Fruit fly (Drosophila melanogaster) whole organism, prepupa: ENCODE measurements around the gene tsh.

ENCODE experiments used
- Blimp-1 ChIP-seq: fragments of 200-800 bp; sonication (Bioruptor generic); optimal IDR thresholded peaks from 3 replicates; lab custom pipeline; 2017; ENCODE audit warnings: missing biosample characterization, missing genetic modification characterization, mild to moderate bottlenecking, moderate library complexity, missing genetic modification reagents
- CG10669 ChIP-seq: fragments of 200-800 bp; sonication (Bioruptor generic); optimal IDR thresholded peaks from 3 replicates; lab custom pipeline; 2018; ENCODE audit warnings: missing biosample characterization, mild to moderate bottlenecking, missing genetic modification characterization, moderate library complexity
- CG11294 ChIP-seq: fragments of 200-800 bp; sonication (Bioruptor generic); IDR thresholded peaks from 2 replicates; pipeline ENCODE4 v1.3.6; 2022; ENCODE audit warnings: missing biosample characterization, missing genetic modification characterization
- CG11762 ChIP-seq: fragments of 200-800 bp; sonication (Bioruptor generic); optimal IDR thresholded peaks from 3 replicates; lab custom pipeline; 2016; ENCODE audit warnings: missing biosample characterization, missing genetic modification characterization; ENCODE audit not compliant: insufficient read depth
- CG11902 ChIP-seq: fragments of 200-800 bp; sonication (Bioruptor generic); optimal IDR thresholded peaks from 3 replicates; lab custom pipeline; 2016; ENCODE audit warnings: missing biosample characterization, missing genetic modification characterization
- CG15336 ChIP-seq: fragments of 200-800 bp; sonication (Bioruptor generic); IDR thresholded peaks from 2 replicates; pipeline ENCODE4 v1.3.6; 2022; ENCODE audit warnings: missing biosample characterization, missing genetic modification characterization
- CG3032 ChIP-seq: fragments of 200-800 bp; optimal IDR thresholded peaks from 2 replicates; lab custom pipeline; 2019; ENCODE audit warnings: missing biosample characterization, mild to moderate bottlenecking, missing genetic modification characterization, moderate library complexity
- CG3919 ChIP-seq: fragments of 200-800 bp; sonication (Bioruptor generic); optimal IDR thresholded peaks from 3 replicates; lab custom pipeline; 2016; ENCODE audit warnings: missing biosample characterization, missing genetic modification characterization
- CG6163 ChIP-seq: fragments of 200-800 bp; sonication (Bioruptor generic); IDR thresholded peaks from 3 replicates; pipeline ENCODE4 v1.3.6; 2022; ENCODE audit warnings: missing biosample characterization, missing genetic modification characterization
- CG6808 ChIP-seq: fragments of 200-800 bp; sonication (Bioruptor generic); optimal IDR thresholded peaks from 3 replicates; lab custom pipeline; 2017; ENCODE audit warnings: missing biosample characterization, missing genetic modification characterization, mild to moderate bottlenecking, moderate library complexity, missing genetic modification reagents
- CG6854 ChIP-seq: fragments of 200-800 bp; sonication (Bioruptor generic); optimal IDR thresholded peaks from 2 replicates; lab custom pipeline; 2017; ENCODE audit warnings: missing biosample characterization, mild to moderate bottlenecking, missing genetic modification characterization
- CG7368 ChIP-seq: fragments of 200-800 bp; sonication (Bioruptor generic); optimal IDR thresholded peaks from 3 replicates; lab custom pipeline; 2016; ENCODE audit warnings: missing biosample characterization, missing genetic modification characterization
- CG8119 ChIP-seq: fragments of 200-800 bp; sonication (Bioruptor generic); IDR thresholded peaks from 3 replicates; pipeline ENCODE4 v1.3.6; 2022; ENCODE audit warnings: missing biosample characterization, missing genetic modification characterization
- CG8632 ChIP-seq: fragments of 200-800 bp; sonication (Bioruptor generic); optimal IDR thresholded peaks from 3 replicates; lab custom pipeline; 2016; ENCODE audit warnings: missing biosample characterization, missing genetic modification characterization
- Eip93F ChIP-seq: fragments of 200-800 bp; sonication (Bioruptor generic); optimal IDR thresholded peaks from 2 replicates; lab custom pipeline; 2016; ENCODE audit warnings: missing biosample characterization, mild to moderate bottlenecking, missing genetic modification characterization
- Ets21C ChIP-seq: fragments of 200-800 bp; sonication (Bioruptor generic); optimal IDR thresholded peaks from 3 replicates; lab custom pipeline; 2016; ENCODE audit warnings: missing biosample characterization, missing genetic modification characterization
- Hr38 ChIP-seq: sonication (Bioruptor generic); optimal IDR thresholded peaks from 2 replicates; lab custom pipeline; 2016; ENCODE audit warnings: missing biosample characterization, missing genetic modification characterization
- Hr39 ChIP-seq: fragments of 200-800 bp; sonication (Bioruptor generic); optimal IDR thresholded peaks from 2 replicates; lab custom pipeline; 2016; ENCODE audit warnings: missing biosample characterization, missing genetic modification characterization
- Hr4 ChIP-seq: fragments of 200-800 bp; sonication (Bioruptor generic); optimal IDR thresholded peaks from 3 replicates; lab custom pipeline; 2016; ENCODE audit warnings: missing biosample characterization, missing genetic modification characterization
- OdsH ChIP-seq: fragments of 200-800 bp; sonication (Bioruptor generic); optimal IDR thresholded peaks from 3 replicates; lab custom pipeline; 2016; ENCODE audit warnings: missing biosample characterization, missing genetic modification characterization
- Smox ChIP-seq: fragments of 200-800 bp; sonication (Bioruptor generic); optimal IDR thresholded peaks from 3 replicates; lab custom pipeline; 2016; ENCODE audit warnings: missing biosample characterization, missing genetic modification characterization
- Sox15 ChIP-seq: fragments of 200-800 bp; sonication (Bioruptor generic); optimal IDR thresholded peaks from 3 replicates; lab custom pipeline; 2016; ENCODE audit warnings: missing biosample characterization, missing genetic modification characterization
- achi ChIP-seq: fragments of 200-800 bp; sonication (Bioruptor generic); optimal IDR thresholded peaks from 3 replicates; lab custom pipeline; 2016; ENCODE audit warnings: missing biosample characterization, missing genetic modification characterization
- cyc ChIP-seq: fragments of 200-800 bp; sonication (Bioruptor generic); optimal IDR thresholded peaks from 3 replicates; lab custom pipeline; 2016; ENCODE audit warnings: missing biosample characterization, missing genetic modification characterization
- dac ChIP-seq: fragments of 200-800 bp; sonication (Bioruptor generic); optimal IDR thresholded peaks from 2 replicates; lab custom pipeline; 2017; ENCODE audit warnings: missing biosample characterization, mild to moderate bottlenecking, missing genetic modification characterization
- eg ChIP-seq: fragments of 200-800 bp; sonication (Bioruptor generic); IDR thresholded peaks from 3 replicates; pipeline ENCODE4 v1.3.6; 2022; ENCODE audit warnings: missing biosample characterization, missing genetic modification characterization
- fd85E ChIP-seq: fragments of 200-800 bp; sonication (Bioruptor generic); optimal IDR thresholded peaks from 3 replicates; lab custom pipeline; 2016; ENCODE audit warnings: missing biosample characterization, missing genetic modification characterization
- fkh ChIP-seq: fragments of 200-800 bp; sonication (Bioruptor generic); optimal IDR thresholded peaks from 3 replicates; lab custom pipeline; 2017; ENCODE audit warnings: missing biosample characterization, mild to moderate bottlenecking, missing genetic modification characterization, moderate library complexity
- lz ChIP-seq: fragments of 200-800 bp; sonication (Bioruptor generic); optimal IDR thresholded peaks from 3 replicates; lab custom pipeline; 2016; ENCODE audit warnings: missing biosample characterization, missing genetic modification characterization
- net ChIP-seq: fragments of 200-800 bp; sonication (Bioruptor generic); optimal IDR thresholded peaks from 3 replicates; lab custom pipeline; 2016; ENCODE audit warnings: missing biosample characterization, missing genetic modification characterization
- spab ChIP-seq: fragments of 200-800 bp; sonication (Bioruptor generic); optimal IDR thresholded peaks from 2 replicates; lab custom pipeline; 2017; ENCODE audit warnings: missing biosample characterization, mild to moderate bottlenecking, missing genetic modification characterization, missing genetic modification reagents
- ss ChIP-seq, 2 experiments: fragments of 200-800 bp; sonication (Bioruptor generic); optimal IDR thresholded peaks; 2 replicates in 1 of 2; 3 replicates in 1 of 2; lab custom pipeline; 2017 to 2018; ENCODE audit warnings: mild to moderate bottlenecking in 2 of 2, missing biosample characterization in 2 of 2, missing genetic modification characterization in 2 of 2, moderate library complexity in 1 of 2
- svp ChIP-seq: fragments of 200-800 bp; sonication (Bioruptor generic); peaks from one replicate; lab custom pipeline; 2016; ENCODE audit warnings: missing biosample characterization, missing genetic modification characterization
- topi ChIP-seq: fragments of 200-800 bp; sonication (Bioruptor generic); optimal IDR thresholded peaks from 3 replicates; lab custom pipeline; 2016; ENCODE audit warnings: missing biosample characterization, missing genetic modification characterization

Gene tsh

dm6 chr2L:21851454-21851853 lies 23.1 kb downstream of the tsh start:
- TF ChIP-seq Hr39 (GFP tag; lab: Kevin White, UChicago) = no peak
- no peak for TF ChIP-seq Sox15

- TF ChIP-seq CG15336 (GFP tag; lab: Robert Waterston, UW) = no peak
- TF ChIP-seq CG11294 (GFP tag; lab: Robert Waterston, UW) = no peak
- no peak for TF ChIP-seq CG10669 (GFP tag; lab: Kevin White, UChicago)
- no peak for TF ChIP-seq CG7368 (GFP tag; lab: Kevin White, UChicago)
- TF ChIP-seq lz = no peak
- TF ChIP-seq CG11762 = no peak
- no peak for TF ChIP-seq CG6854 (GFP tag; lab: Kevin White, UChicago)
- no peak for TF ChIP-seq topi (GFP tag; lab: Kevin White, UChicago)
- TF ChIP-seq CG3919 (GFP tag; lab: Kevin White, UChicago) = no peak
- TF ChIP-seq Smox (GFP tag; lab: Kevin White, UChicago) = no peak
- no peak for TF ChIP-seq Hr4 (GFP tag; lab: Kevin White, UChicago)
Measured at dm6 chr2L:21853416-21853815, 25.0 kb downstream of the tsh start.

dm6 chr2L:21855064-21855463 lies 26.7 kb downstream of the tsh start:
- no peak for TF ChIP-seq achi
- TF ChIP-seq CG6163 (GFP tag; lab: Robert Waterston, UW) = no peak
- TF ChIP-seq eg (GFP tag; lab: Robert Waterston, UW) = no peak
- no peak for TF ChIP-seq net
- no peak for TF ChIP-seq ss (GFP tag; optimal IDR thresholded peaks at IDR 0.05; lab: Kevin White, UChicago)
- TF ChIP-seq CG3032 (tag; lab: Kevin White, UChicago) = no peak
- no peak for TF ChIP-seq CG11902 (GFP tag; lab: Kevin White, UChicago)
- no peak for TF ChIP-seq Ets21C (GFP tag; lab: Kevin White, UChicago)
- no peak for TF ChIP-seq CG8632 (GFP tag; lab: Kevin White, UChicago)
- no peak for TF ChIP-seq OdsH (GFP tag; lab: Kevin White, UChicago)
- no peak for TF ChIP-seq CG8119 (GFP tag; lab: Robert Waterston, UW)
- no peak for TF ChIP-seq fkh
- no peak for TF ChIP-seq Eip93F (GFP tag; lab: Kevin White, UChicago)
- TF ChIP-seq CG15336 (GFP tag; lab: Robert Waterston, UW) = no peak
- no peak for TF ChIP-seq fd85E (GFP tag; lab: Kevin White, UChicago)
- no peak for TF ChIP-seq Blimp-1 (GFP tag; lab: Kevin White, UChicago)
- no peak for TF ChIP-seq cyc (GFP tag; lab: Kevin White, UChicago)
- no peak for TF ChIP-seq topi (GFP tag; lab: Kevin White, UChicago)

- TF ChIP-seq CG11762 (no peak), dac (GFP tag; lab: Kevin White, UChicago) (no peak), fkh (no peak), Hr38 (GFP tag; lab: Kevin White, UChicago) (no peak), CG6808 (GFP tag; lab: Kevin White, UChicago) (no peak)
Measured at dm6 chr2L:21855824-21856223, 27.4 kb downstream of the tsh start.

- no peak for TF ChIP-seq CG3032 (tag; lab: Kevin White, UChicago)
- no peak for TF ChIP-seq CG11902 (GFP tag; lab: Kevin White, UChicago)
- TF ChIP-seq svp (GFP tag; lab: Kevin White, UChicago) = no peak
- TF ChIP-seq CG6163 (GFP tag; lab: Robert Waterston, UW) = no peak
- TF ChIP-seq spab (GFP tag; lab: Kevin White, UChicago) = no peak
Measured at dm6 chr2L:21857744-21858143, 29.4 kb downstream of the tsh start.
